Fruit fly (Drosophila melanogaster): ENCODE measurements around the gene dnd.

The dnd gene

dm6 chr3R:21905615-21906014 is 18.5 kb upstream of the dnd start:
- TF ChIP-seq CG31388 (GFP tag; optimal IDR thresholded peaks at IDR 0.05), result no peak
- no peak for TF ChIP-seq gfzf (GFP tag; optimal IDR thresholded peaks at IDR 0.05)
- peak; percentile 80 for TF ChIP-seq Drgx (GFP tag; IDR thresholded peaks at IDR 0.05)
- TF ChIP-seq prd (optimal IDR thresholded peaks at IDR 0.05), result no peak
- 0 out of 3 replicates have a peak, but pooled peaks have one; percentile 9 for TF ChIP-seq prd (GFP tag; IDR thresholded peaks at IDR 0.05)
- TF ChIP-seq sisA (GFP tag; IDR thresholded peaks at IDR 0.05), result no peak
- no peak for TF ChIP-seq CG30403 (GFP tag; optimal IDR thresholded peaks at IDR 0.05)
- peak; percentile 26 for TF ChIP-seq sens (GFP tag)
- TF ChIP-seq bsh (GFP tag; optimal IDR thresholded peaks at IDR 0.05), result peak in 1 of 2 experiments; percentile 83
- no peak for TF ChIP-seq psq (GFP tag; optimal IDR thresholded peaks at IDR 0.05)
- TF ChIP-seq CG15011 (GFP tag; optimal IDR thresholded peaks at IDR 0.05), result no peak
- no peak for TF ChIP-seq Dref (GFP tag; IDR thresholded peaks at IDR 0.05)
- no peak for TF ChIP-seq CG43689 (GFP tag; IDR thresholded peaks at IDR 0.05)
- peak; percentile 64 for TF ChIP-seq nom (GFP tag; optimal IDR thresholded peaks at IDR 0.05)
- TF ChIP-seq croc (GFP tag; conservative IDR thresholded peaks at IDR 0.05), result no peak

- TF ChIP-seq Xbp1 (GFP tag; optimal IDR thresholded peaks at IDR 0.05) (no peak), Elba2 (GFP tag; optimal IDR thresholded peaks at IDR 0.05) (no peak), CG10654 (GFP tag; optimal IDR thresholded peaks at IDR 0.05) (no peak), CoRest (tag; optimal IDR thresholded peaks at IDR 0.05) (no peak), CG2889 (GFP tag; IDR thresholded peaks at IDR 0.05) (no peak), inv (GFP tag; IDR thresholded peaks at IDR 0.05; ENCODE audit: partially characterized antibody) (no peak), CG13123 (GFP tag; optimal IDR thresholded peaks at IDR 0.05) (no peak), lov (optimal IDR thresholded peaks at IDR 0.05) (no peak), lov (GFP tag; IDR thresholded peaks at IDR 0.05) (no peak), Adf1 (GFP tag; IDR thresholded peaks at IDR 0.05) (no peak), Ets97D (GFP tag; optimal IDR thresholded peaks at IDR 0.05) (no peak), CG10147 (GFP tag; optimal IDR thresholded peaks at IDR 0.05) (no peak), CG17912 (GFP tag; optimal IDR thresholded peaks at IDR 0.05) (no peak), Fer2 (tag; optimal IDR thresholded peaks at IDR 0.05) (no peak), Deaf1 (tag; optimal IDR thresholded peaks at IDR 0.05) (no peak), zen2 (GFP tag; IDR thresholded peaks at IDR 0.05; ENCODE audit: partially characterized antibody) (no peak), Dbx (GFP tag; IDR thresholded peaks at IDR 0.05) (no peak), CG10979 (tag; optimal IDR thresholded peaks at IDR 0.05) (no peak), Sry-δ (GFP tag; optimal IDR thresholded peaks at IDR 0.05) (no peak)
Measured at dm6 chr3R:21904345-21904744, 17.2 kb upstream of the dnd start.

dm6 chr3R:21899170-21899575 is 12.0 kb upstream of the dnd start:
- TF ChIP-seq CG13287 (GFP tag; IDR thresholded peaks at IDR 0.05; ENCODE audit: partially characterized antibody) (no peak), CG12299 (tag; optimal IDR thresholded peaks at IDR 0.05) (no peak), sr (GFP tag; IDR thresholded peaks at IDR 0.05) (no peak), CG1647 (GFP tag; optimal IDR thresholded peaks at IDR 0.05) (no peak), nom (GFP tag; optimal IDR thresholded peaks at IDR 0.05) (peak; percentile 47), Drgx (GFP tag; IDR thresholded peaks at IDR 0.05) (peak; percentile 63; the same call in 1 of the 2 replicates), CG11456 (GFP tag; IDR thresholded peaks at IDR 0.05) (0 out of 3 replicates have a peak, but pooled peaks have one; percentile 15), Dek (tag; optimal IDR thresholded peaks at IDR 0.05) (no peak), ap (GFP tag; IDR thresholded peaks at IDR 0.05) (no peak), CG11560 (tag; IDR thresholded peaks at IDR 0.05) (no peak), NK7.1 (GFP tag; optimal IDR thresholded peaks at IDR 0.05) (no peak), bsh (GFP tag; optimal IDR thresholded peaks at IDR 0.05) (peak in 1 of 2 experiments; percentile 31), Optix (GFP tag; IDR thresholded peaks at IDR 0.05) (no peak), CG7987 (GFP tag; optimal IDR thresholded peaks at IDR 0.05) (no peak), chif (GFP tag; optimal IDR thresholded peaks at IDR 0.05) (no peak), CG16779 (GFP tag; IDR thresholded peaks at IDR 0.05) (no peak), slbo (GFP tag; IDR thresholded peaks at IDR 0.05) (no peak)

Measured in whole organism, embryonic.